Fruit fly (Drosophila melanogaster): ENCODE data around the gene Adss.

The Adss gene

DNA sequence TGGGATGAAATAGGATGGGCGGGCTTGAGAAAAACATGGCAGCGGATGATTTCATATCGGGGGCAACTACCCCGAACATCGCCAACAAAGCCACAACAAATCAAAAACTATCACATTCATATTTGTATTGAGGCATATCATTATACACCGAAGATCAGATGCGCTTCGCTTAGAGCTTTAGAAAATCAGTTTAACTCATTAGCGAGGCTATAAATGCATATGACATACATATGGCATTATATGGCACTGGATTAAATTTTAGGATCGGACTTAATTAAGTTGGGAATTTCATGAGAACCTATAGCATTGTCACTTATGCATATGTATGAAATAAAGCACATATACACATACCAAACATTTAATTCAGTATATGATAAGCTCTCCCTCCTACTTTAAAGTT lies 15.9 kb upstream of the Adss start (continued):
- TF ChIP-seq CG4617 (GFP tag; optimal IDR thresholded peaks at IDR 0.05; ENCODE audit: borderline replicate concordance) (no peak), yki (optimal IDR thresholded peaks at IDR 0.05) (no peak), caup (GFP tag; optimal IDR thresholded peaks at IDR 0.05; ENCODE audit: severe bottlenecking) (no peak), Hr39 (optimal IDR thresholded peaks at IDR 0.05) (no peak), tgo (GFP tag; IDR thresholded peaks at IDR 0.05) (no peak), gem (tag; optimal IDR thresholded peaks at IDR 0.05) (peak; percentile 28), sima (GFP tag; optimal IDR thresholded peaks at IDR 0.05) (no peak), CG7839 (tag; optimal IDR thresholded peaks at IDR 0.05) (peak; percentile 40), kni (GFP tag; optimal IDR thresholded peaks at IDR 0.05) (no peak), NC2α (GFP tag; optimal IDR thresholded peaks at IDR 0.05) (no peak), Dp (GFP tag; optimal IDR thresholded peaks at IDR 0.05) (no peak), CG6689 (GFP tag; IDR thresholded peaks at IDR 0.05) (no peak), lola (GFP tag; optimal IDR thresholded peaks at IDR 0.05) (no peak), lbe (GFP tag; optimal IDR thresholded peaks at IDR 0.05) (no peak), schlank (tag; optimal IDR thresholded peaks at IDR 0.05) (no peak), Rx (GFP tag; IDR thresholded peaks at IDR 0.05) (no peak), sc (optimal IDR thresholded peaks at IDR 0.05) (no peak), sc (GFP tag; optimal IDR thresholded peaks at IDR 0.05) (no peak), Ets65A (GFP tag) (peak; percentile 21), CG9609 (GFP tag; optimal IDR thresholded peaks at IDR 0.05) (no peak), Dek (tag; optimal IDR thresholded peaks at IDR 0.05) (no peak), chm (GFP tag; IDR thresholded peaks at IDR 0.05) (no peak), mirr (GFP tag; optimal IDR thresholded peaks at IDR 0.05) (no peak), CG18011 (GFP tag; optimal IDR thresholded peaks at IDR 0.05) (no peak), C15 (GFP tag; IDR thresholded peaks at IDR 0.05) (no peak), CG10979 (tag; optimal IDR thresholded peaks at IDR 0.05) (peak; percentile 3), row (GFP tag; IDR thresholded peaks at IDR 0.05) (0 out of 3 replicates have a peak, but pooled peaks have one; percentile 12), Vsx1 (GFP tag; optimal IDR thresholded peaks at IDR 0.05) (no peak), chn (GFP tag; optimal IDR thresholded peaks at IDR 0.05) (no peak), Nf-YC (tag; optimal IDR thresholded peaks at IDR 0.05) (no peak), Abd-B (GFP tag; optimal IDR thresholded peaks at IDR 0.05) (no peak), CG12155 (GFP tag; optimal IDR thresholded peaks at IDR 0.05) (no peak), danr (GFP tag; IDR thresholded peaks at IDR 0.05) (no peak), otp (GFP tag; IDR thresholded peaks at IDR 0.05) (no peak), Fer1 (GFP tag; optimal IDR thresholded peaks at IDR 0.05) (no peak), dmrt11E (tag; optimal IDR thresholded peaks at IDR 0.05) (no peak), gt (GFP tag; IDR thresholded peaks at IDR 0.05) (no peak), pros (GFP tag; optimal IDR thresholded peaks at IDR 0.05) (no peak), CG1603 (tag; optimal IDR thresholded peaks at IDR 0.05) (peak; percentile 0), CG6854 (GFP tag; optimal IDR thresholded peaks at IDR 0.05) (no peak), kay (GFP tag; optimal IDR thresholded peaks at IDR 0.05) (no peak), Ptx1 (GFP tag; IDR thresholded peaks at IDR 0.05) (peak; percentile 28; the same call in 1 of the 2 replicates), CG2678 (tag; optimal IDR thresholded peaks at IDR 0.05) (peak; percentile 29), sens (GFP tag) (peak; percentile 45), tap (tag; optimal IDR thresholded peaks at IDR 0.05) (no peak), CG9797 (GFP tag; optimal IDR thresholded peaks at IDR 0.05) (no peak), CG7786 (GFP tag; optimal IDR thresholded peaks at IDR 0.05) (no peak), amos (GFP tag; IDR thresholded peaks at IDR 0.05; ENCODE audit: partially characterized antibody) (no peak), CG11398 (GFP tag; optimal IDR thresholded peaks at IDR 0.05) (no peak), CG4404 (GFP tag; IDR thresholded peaks at IDR 0.05) (no peak), Dbx (GFP tag; IDR thresholded peaks at IDR 0.05) (no peak), CG13296 (GFP tag; optimal IDR thresholded peaks at IDR 0.05) (no peak), D19A (tag; optimal IDR thresholded peaks at IDR 0.05) (peak; percentile 94)
